Fruit fly (Drosophila melanogaster) whole organism, embryonic: ENCODE measurements around the gene CG31910.

Source experiments
- BEAF-32 ChIP-seq: fragments of 200-800 bp; sonication (Bioruptor generic); optimal IDR thresholded peaks from 3 replicates; lab custom pipeline; 2017; ENCODE audit warnings: missing biosample characterization, missing genetic modification characterization, mild to moderate bottlenecking, moderate library complexity, missing genetic modification reagents
- CG11085 ChIP-seq: fragments of 200-800 bp; sonication (Bioruptor generic); IDR thresholded peaks from 2 replicates; pipeline ENCODE4 v1.3.6; 2022; ENCODE audit warnings: missing biosample characterization, missing genetic modification characterization
- CG11723 ChIP-seq: fragments of 200-800 bp; sonication (Bioruptor generic); optimal IDR thresholded peaks from 2 replicates; lab custom pipeline; 2017; ENCODE audit warnings: missing biosample characterization, mild to moderate bottlenecking, missing genetic modification characterization
- CG12391 ChIP-seq: fragments of 200-800 bp; sonication (Bioruptor generic); optimal IDR thresholded peaks from 3 replicates; lab custom pipeline; 2018; ENCODE audit warnings: missing biosample characterization, mild to moderate bottlenecking, missing genetic modification characterization, moderate library complexity
- CG14014 ChIP-seq: fragments of 200-800 bp; sonication (Bioruptor generic); IDR thresholded peaks from 2 replicates; pipeline ENCODE4 v1.3.6; 2022; ENCODE audit warnings: missing biosample characterization, missing genetic modification characterization
- CG17568 ChIP-seq: fragments of 200-800 bp; sonication (Bioruptor generic); optimal IDR thresholded peaks from 2 replicates; lab custom pipeline; 2018; ENCODE audit warnings: missing biosample characterization, mild to moderate bottlenecking, missing genetic modification characterization, moderate library complexity
- CG2202 ChIP-seq: fragments of 200-800 bp; sonication (Bioruptor generic); optimal IDR thresholded peaks from 2 replicates; lab custom pipeline; 2018; ENCODE audit warnings: missing biosample characterization, mild to moderate bottlenecking, missing genetic modification characterization
- CG34376 ChIP-seq: fragments of 200-800 bp; sonication (Bioruptor generic); optimal IDR thresholded peaks from 2 replicates; lab custom pipeline; 2018; ENCODE audit warnings: missing biosample characterization, mild to moderate bottlenecking, missing genetic modification characterization
- CG3726 ChIP-seq: fragments of 200-800 bp; sonication (Bioruptor generic); IDR thresholded peaks from 3 replicates; pipeline ENCODE4, ENCODE4 v1.3.6; 2022; ENCODE audit warnings: missing biosample characterization, missing genetic modification characterization
- CG42726 ChIP-seq: fragments of 200-800 bp; sonication (Bioruptor generic); IDR thresholded peaks from 2 replicates; pipeline ENCODE4 v1.3.6; 2022; ENCODE audit warnings: missing biosample characterization, missing genetic modification characterization; ENCODE audit not compliant: partially characterized antibody
- CG4404 ChIP-seq: fragments of 200-800 bp; sonication (Bioruptor generic); IDR thresholded peaks from 2 replicates; pipeline ENCODE4 v1.3.6; 2022; ENCODE audit warnings: missing biosample characterization, missing genetic modification characterization
- CG4617 ChIP-seq: fragments of 200-800 bp; sonication (Bioruptor generic); optimal IDR thresholded peaks from 3 replicates; lab custom pipeline; 2016; ENCODE audit warnings: missing biosample characterization, missing genetic modification characterization, borderline replicate concordance
- CG6689 ChIP-seq: fragments of 200-800 bp; sonication (Bioruptor generic); IDR thresholded peaks from 2 replicates; pipeline ENCODE4 v1.3.6; 2022; ENCODE audit warnings: missing biosample characterization, missing genetic modification characterization
- CG6765 ChIP-seq: fragments of 200-800 bp; sonication (Bioruptor generic); optimal IDR thresholded peaks from 3 replicates; lab custom pipeline; 2017; ENCODE audit warnings: missing biosample characterization, mild to moderate bottlenecking, missing genetic modification characterization
- CG6813 ChIP-seq: fragments of 200-800 bp; sonication (Bioruptor generic); optimal IDR thresholded peaks from 2 replicates; lab custom pipeline; 2017; ENCODE audit warnings: missing biosample characterization, missing genetic modification characterization, mild to moderate bottlenecking, moderate library complexity, missing genetic modification reagents
- CG7357 ChIP-seq: fragments of 200-800 bp; sonication (Bioruptor generic); IDR thresholded peaks from 3 replicates; pipeline ENCODE4 v1.3.6; 2022; ENCODE audit warnings: missing biosample characterization, missing genetic modification characterization
- CG7556 ChIP-seq: fragments of 200-800 bp; sonication (Bioruptor generic); optimal IDR thresholded peaks from 2 replicates; lab custom pipeline; 2017; ENCODE audit warnings: missing biosample characterization, mild to moderate bottlenecking, missing genetic modification characterization
- CG7786 ChIP-seq: fragments of 200-800 bp; sonication (Bioruptor generic); optimal IDR thresholded peaks from 2 replicates; lab custom pipeline; 2016; ENCODE audit warnings: missing biosample characterization, missing genetic modification characterization
- CG7963 ChIP-seq: fragments of 200-800 bp; sonication (Bioruptor generic); IDR thresholded peaks from 3 replicates; pipeline ENCODE4 v1.3.6; 2022; ENCODE audit warnings: missing biosample characterization, missing genetic modification characterization; ENCODE audit not compliant: partially characterized antibody
- CkIIα-i1 ChIP-seq: fragments of 200-800 bp; sonication (Bioruptor generic); IDR thresholded peaks from 2 replicates; pipeline ENCODE4 v1.3.6; 2022; ENCODE audit warnings: missing biosample characterization, missing genetic modification characterization
- D ChIP-seq, 2 experiments: fragments of 200-800 bp in 1 of 2; fragments of >200 bp in 1 of 2; sonication (Bioruptor generic) in 1 of 2; optimal IDR thresholded peaks; 2 replicates in 1 of 2; 3 replicates in 1 of 2; lab custom pipeline; 2017; ENCODE audit warnings: mild to moderate bottlenecking in 1 of 2, missing biosample characterization in 1 of 2, missing genetic modification characterization in 1 of 2, missing genetic modification reagents in 1 of 2
- E2f1 ChIP-seq: fragments of 200-800 bp; sonication (Bioruptor generic); IDR thresholded peaks from 2 replicates; pipeline ENCODE4 v1.3.6; 2022; ENCODE audit warnings: missing biosample characterization, missing genetic modification characterization
- Ets65A ChIP-seq: fragments of 200-800 bp; sonication (Bioruptor generic); peaks from one replicate; lab custom pipeline; 2016; ENCODE audit warnings: missing biosample characterization, missing genetic modification characterization
- H15 ChIP-seq: fragments of 200-800 bp; sonication (Bioruptor generic); IDR thresholded peaks from 3 replicates; pipeline ENCODE4 v1.3.6; 2022; ENCODE audit warnings: missing biosample characterization, missing genetic modification characterization
- Meics ChIP-seq: fragments of 200-800 bp; sonication (Bioruptor generic); optimal IDR thresholded peaks from 2 replicates; lab custom pipeline; 2017; ENCODE audit warnings: missing biosample characterization, mild to moderate bottlenecking, missing genetic modification characterization
- Myb ChIP-seq: fragments of 200-800 bp; sonication (Bioruptor generic); optimal IDR thresholded peaks from 2 replicates; lab custom pipeline; 2016; ENCODE audit warnings: missing biosample characterization, missing genetic modification characterization
- Neu2 ChIP-seq: fragments of 200-800 bp; sonication (Bioruptor generic); optimal IDR thresholded peaks from 3 replicates; lab custom pipeline; 2016; ENCODE audit warnings: missing biosample characterization, missing genetic modification characterization, borderline replicate concordance
- Poxn ChIP-seq: fragments of 200-800 bp; sonication (Bioruptor generic); IDR thresholded peaks from 2 replicates; pipeline ENCODE4 v1.3.6; 2022; ENCODE audit warnings: missing biosample characterization, missing genetic modification characterization
- Ptx1 ChIP-seq: fragments of 200-800 bp; sonication (Bioruptor generic); IDR thresholded peaks from 2 replicates; pipeline ENCODE4 v1.3.6; 2022; ENCODE audit warnings: missing biosample characterization, missing genetic modification characterization
- Rfx ChIP-seq: fragments of 200-800 bp; sonication (Bioruptor generic); IDR thresholded peaks from 2 replicates; pipeline ENCODE4 v1.3.6; 2022; ENCODE audit warnings: missing biosample characterization, missing genetic modification characterization
- Side ChIP-seq: fragments of 200-800 bp; sonication (Bioruptor generic); optimal IDR thresholded peaks from 2 replicates; lab custom pipeline; 2016; ENCODE audit warnings: missing biosample characterization, missing genetic modification characterization
- Sry-δ ChIP-seq: fragments of 200-800 bp; sonication (Bioruptor generic); optimal IDR thresholded peaks from 2 replicates; lab custom pipeline; 2016; ENCODE audit warnings: missing biosample characterization, missing genetic modification characterization
- YL-1 ChIP-seq: fragments of 200-800 bp; sonication (Bioruptor generic); optimal IDR thresholded peaks from 3 replicates; lab custom pipeline; 2017; ENCODE audit warnings: missing biosample characterization, mild to moderate bottlenecking, missing genetic modification characterization
- al ChIP-seq: fragments of 200-800 bp; sonication (Bioruptor generic); IDR thresholded peaks from 2 replicates; pipeline ENCODE4 v1.3.6; 2022; ENCODE audit warnings: missing biosample characterization, missing genetic modification characterization
- bowl ChIP-seq: fragments of 200-800 bp; sonication (Bioruptor generic); IDR thresholded peaks from 2 replicates; pipeline ENCODE4 v1.3.6; 2022; ENCODE audit warnings: missing biosample characterization, missing genetic modification characterization
- dpn ChIP-seq, 2 experiments: fragments of 200-800 bp; sonication (Bioruptor generic); optimal IDR thresholded peaks; 3 replicates each; lab custom pipeline; 2016; ENCODE audit warnings: missing biosample characterization in 2 of 2, missing genetic modification characterization in 2 of 2
- ewg ChIP-seq: fragments of 200-800 bp; sonication (Bioruptor generic); optimal IDR thresholded peaks from 3 replicates; lab custom pipeline; 2017; ENCODE audit warnings: mild to moderate bottlenecking, missing biosample characterization, missing genetic modification reagents, missing genetic modification characterization
- gem ChIP-seq: fragments of 200-800 bp; sonication (Bioruptor generic); optimal IDR thresholded peaks from 2 replicates; lab custom pipeline; 2019; ENCODE audit warnings: missing biosample characterization, mild to moderate bottlenecking, missing genetic modification characterization, moderate library complexity
- inv ChIP-seq: fragments of 200-800 bp; sonication (Bioruptor generic); IDR thresholded peaks from 2 replicates; pipeline ENCODE4 v1.3.6; 2022; ENCODE audit warnings: missing biosample characterization, missing genetic modification characterization; ENCODE audit not compliant: partially characterized antibody
- kah ChIP-seq: fragments of 200-800 bp; sonication (Bioruptor generic); optimal IDR thresholded peaks from 2 replicates; lab custom pipeline; 2018; ENCODE audit warnings: missing biosample characterization, mild to moderate bottlenecking, missing genetic modification characterization
- kay ChIP-seq: fragments of 200-800 bp; sonication (Bioruptor generic); optimal IDR thresholded peaks from 2 replicates; lab custom pipeline; 2016; ENCODE audit warnings: missing biosample characterization, missing genetic modification characterization
- pnt ChIP-seq: fragments of 200-800 bp; sonication (Bioruptor generic); optimal IDR thresholded peaks from 3 replicates; lab custom pipeline; 2016; ENCODE audit warnings: missing biosample characterization, missing genetic modification characterization
- scrt ChIP-seq: fragments of 200-800 bp; sonication (Bioruptor generic); optimal IDR thresholded peaks from 2 replicates; lab custom pipeline; 2018; ENCODE audit warnings: missing biosample characterization, mild to moderate bottlenecking, missing genetic modification characterization, moderate library complexity
- ttk ChIP-seq: fragments of 200-800 bp; sonication (Bioruptor generic); IDR thresholded peaks from 2 replicates; pipeline ENCODE4 v2.1.2; 2022; ENCODE audit warnings: missing biosample characterization, missing genetic modification characterization
- twi ChIP-seq: fragments of 200-800 bp; optimal IDR thresholded peaks from 2 replicates; lab custom pipeline; 2019; ENCODE audit warnings: missing biosample characterization, mild to moderate bottlenecking, missing genetic modification characterization, moderate library complexity
- yki ChIP-seq: fragments of >200 bp; optimal IDR thresholded peaks from 3 replicates; lab custom pipeline; 2018
- zfh2 ChIP-seq: fragments of 200-800 bp; sonication (Bioruptor generic); optimal IDR thresholded peaks from 2 replicates; lab custom pipeline; 2016; ENCODE audit warnings: missing biosample characterization, missing genetic modification characterization

Gene CG31910

DNA sequence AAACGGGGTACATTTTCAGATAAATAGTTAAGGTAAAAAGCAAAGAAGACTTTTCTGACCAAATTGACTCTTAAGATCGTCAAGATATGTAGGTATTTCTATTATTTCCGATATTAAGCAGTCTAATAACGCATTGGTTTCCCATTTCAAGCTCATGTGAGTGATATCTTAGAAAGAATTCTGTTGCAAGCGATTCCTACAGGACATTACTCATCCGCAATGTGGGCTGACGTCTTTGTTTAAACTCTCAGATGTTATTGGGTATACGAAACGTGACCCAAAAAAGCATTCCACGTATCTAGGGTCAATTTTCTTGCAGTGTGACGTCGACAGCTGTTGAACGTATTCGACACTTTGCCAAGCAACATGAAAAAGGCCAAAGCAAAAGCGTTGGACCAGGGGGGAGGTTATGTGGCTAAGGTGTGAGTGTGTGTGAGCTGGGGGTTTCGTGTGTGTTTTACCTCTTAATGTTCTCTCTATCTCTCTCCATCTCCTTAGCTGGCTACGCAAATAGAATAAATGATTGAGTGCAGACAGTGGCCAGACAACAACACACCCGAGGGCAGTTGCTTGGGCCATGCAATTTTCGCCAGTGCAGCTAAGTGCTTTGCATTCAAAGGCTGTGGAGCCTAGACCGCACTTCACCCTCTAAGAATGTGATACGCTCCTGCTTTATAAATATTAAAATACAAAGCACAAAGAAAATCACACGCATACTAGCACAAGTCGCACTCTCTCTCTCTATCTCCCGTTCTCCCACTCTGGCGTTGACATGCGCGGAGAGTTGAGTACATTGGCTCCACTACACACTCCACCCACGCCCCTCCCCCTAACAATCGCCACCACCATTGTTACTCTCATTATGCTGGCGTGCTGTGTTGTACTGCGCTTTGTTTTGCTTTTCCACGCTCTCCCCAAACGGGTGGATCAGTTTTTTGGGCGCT is 41.9 kb upstream of the CG31910 start (continued):
- TF ChIP-seq scrt (GFP tag; lab: Kevin White, UChicago) (peak; percentile 93), Ptx1 (GFP tag; lab: Robert Waterston, UW) (peak; percentile 94), zfh2 (GFP tag; lab: Kevin White, UChicago) (peak; percentile 97), H15 (GFP tag; lab: Robert Waterston, UW) (peak; percentile 75), ewg (peak; percentile 84), CG11723 (peak; percentile 95), dpn (GFP tag; optimal IDR thresholded peaks at IDR 0.05; lab: Kevin White, UChicago) (peak; percentile 95 to 98), CG6765 (GFP tag; lab: Kevin White, UChicago) (peak; percentile 95), Rfx (GFP tag; lab: Robert Waterston, UW) (peak; percentile 91), E2f1 (GFP tag; lab: Robert Waterston, UW) (peak; percentile 89), YL-1 (GFP tag; lab: Kevin White, UChicago) (peak; percentile 79), CG2202 (tag; lab: Kevin White, UChicago) (peak; percentile 86), pnt (GFP tag; lab: Kevin White, UChicago) (peak; percentile 96), CG6813 (peak; percentile 83), CG34376 (GFP tag; lab: Kevin White, UChicago) (peak; percentile 92), CG3726 (peak; percentile 57; the same call in 2 of the 3 replicates), CkIIα-i1 (GFP tag; lab: Robert Waterston, UW) (0 out of 2 replicates have a peak, but pooled peaks have one; percentile 14), twi (tag; lab: Kevin White, UChicago) (peak; percentile 91), kay (GFP tag; lab: Kevin White, UChicago) (peak; percentile 91), CG7556 (GFP tag; lab: Kevin White, UChicago) (peak; percentile 99), ttk (GFP tag; lab: Robert Waterston, UW) (peak; percentile 74), kah (GFP tag; lab: Kevin White, UChicago) (peak; percentile 83), CG7963 (GFP tag; lab: Robert Waterston, UW) (0 out of 3 replicates have a peak, but pooled peaks have one; percentile 42), CG17568 (peak; percentile 87), CG42726 (peak; percentile 6; the same call in 1 of the 2 replicates), CG7357 (peak; percentile 89), CG6689 (GFP tag; lab: Robert Waterston, UW) (peak; percentile 93), Myb (GFP tag; lab: Kevin White, UChicago) (peak; percentile 90), gem (peak; percentile 97), CG12391 (peak; percentile 95), D (optimal IDR thresholded peaks at IDR 0.05; lab: Kevin White, UChicago) (no peak), D (GFP tag; optimal IDR thresholded peaks at IDR 0.05; lab: Kevin White, UChicago) (peak; percentile 97), CG14014 (GFP tag; lab: Robert Waterston, UW) (peak; percentile 87), bowl (GFP tag; lab: Robert Waterston, UW) (peak; percentile 9; the same call in 1 of the 2 replicates), Sry-δ (peak; percentile 70), Side (peak; percentile 96), inv (GFP tag; lab: Robert Waterston, UW) (peak; percentile 53), Ets65A (GFP tag; lab: Kevin White, UChicago) (peak; percentile 99), al (peak; percentile 88), CG11085 (peak; percentile 66), CG7786 (peak; percentile 97), BEAF-32 (GFP tag; lab: Kevin White, UChicago) (peak; percentile 18), Neu2 (GFP tag; lab: Kevin White, UChicago) (peak; percentile 88), CG4404 (peak; percentile 86), Poxn (GFP tag; lab: Robert Waterston, UW) (peak; percentile 73), Meics (GFP tag; lab: Kevin White, UChicago) (peak; percentile 97), yki (lab: Kevin White, UChicago) (peak; percentile 29), CG4617 (peak; percentile 74)
